Worm (Caenorhabditis elegans): ENCODE measurements around the gene C01G10.17.
A peak's percentile ranks its signal among the peaks of the same experiment; 100 is the strongest.

C01G10.17 gene

DNA sequence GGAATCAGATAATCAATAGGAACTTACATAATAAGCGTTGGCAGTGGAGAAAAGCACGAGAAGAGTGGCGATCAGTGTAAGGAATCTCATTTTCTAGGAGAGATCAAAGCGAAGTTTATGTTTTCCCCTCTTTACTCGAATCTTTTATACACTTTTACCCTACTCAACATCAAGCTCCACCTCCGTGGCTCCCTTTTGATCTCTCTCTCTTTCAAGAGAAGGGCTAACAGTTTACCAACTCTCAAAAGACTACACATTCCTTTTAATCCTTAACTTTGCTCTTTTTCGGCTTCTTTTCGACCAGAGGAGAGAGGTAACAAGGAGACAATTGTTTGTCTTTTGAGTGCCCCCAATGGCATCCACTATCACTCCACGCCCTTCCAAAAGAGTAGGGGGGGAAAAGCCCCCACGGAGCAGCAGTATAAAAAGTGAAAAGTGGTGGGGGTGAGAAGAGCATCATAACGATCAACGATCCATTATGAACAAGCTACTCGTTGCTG, 3.3 kb upstream of the C01G10.17 start, which contains the start of the genes C01G10.15 and C01G10.6:
TSS of gene C01G10.15 (minus strand) at position 101 of the 500 bp plus-strand sequence.
TSS of gene C01G10.6 (plus strand) at position 450 of the 500 bp plus-strand sequence.
- TF ChIP-seq snpc-4 (tag; optimal IDR thresholded peaks at IDR 0.05) (no peak), nhr-28 (tag; optimal IDR thresholded peaks at IDR 0.05) (no peak), nhr-12 (tag; optimal IDR thresholded peaks at IDR 0.05) (no peak), lin-13 (tag; optimal IDR thresholded peaks at IDR 0.05) (no peak), ces-1 (GFP tag; optimal IDR thresholded peaks at IDR 0.05) (no peak), elt-3 (tag; optimal IDR thresholded peaks at IDR 0.05) (no peak)

DNA sequence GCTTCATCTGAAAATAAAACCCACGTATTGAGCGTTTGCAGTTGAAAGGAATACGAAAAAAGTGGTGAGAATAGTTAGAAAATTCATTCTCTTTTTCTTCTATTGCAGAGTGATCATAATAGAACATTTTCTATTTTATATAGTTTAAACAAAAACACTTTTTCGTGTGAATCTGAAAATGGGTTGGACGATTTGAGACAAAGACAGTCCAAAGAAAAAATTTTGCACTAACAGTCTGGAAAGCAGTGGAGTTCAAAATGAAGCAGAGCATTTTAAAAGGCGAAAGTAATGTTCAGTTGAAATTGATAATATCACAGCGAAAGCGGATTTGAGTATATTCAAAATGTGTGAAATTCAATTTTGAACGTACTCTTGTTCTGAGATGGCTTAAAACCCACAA, 1.9 kb upstream of the C01G10.17 start, which contains the start of gene C01G10.18:
TSS of gene C01G10.18 (minus strand) at position 101 of the 400 bp plus-strand sequence.
- TF ChIP-seq nhr-28 (tag; optimal IDR thresholded peaks at IDR 0.05) (no peak), zip-8 (tag; optimal IDR thresholded peaks at IDR 0.05) (no peak), nhr-2 (tag; optimal IDR thresholded peaks at IDR 0.05) (no peak), blmp-1 (tag; optimal IDR thresholded peaks at IDR 0.05) (no peak), flh-1 (GFP tag; optimal IDR thresholded peaks at IDR 0.05) (no peak), lsy-2 (tag; optimal IDR thresholded peaks at IDR 0.05) (no peak), ceh-39 (tag; optimal IDR thresholded peaks at IDR 0.05) (no peak), tbx-8 (GFP tag; optimal IDR thresholded peaks at IDR 0.05) (no peak), mls-2 (tag; optimal IDR thresholded peaks at IDR 0.05) (no peak), hlh-1 (tag; optimal IDR thresholded peaks at IDR 0.05) (no peak), ztf-11 (tag; optimal IDR thresholded peaks at IDR 0.05) (no peak), nhr-12 (tag; optimal IDR thresholded peaks at IDR 0.05) (no peak), elt-1 (tag; optimal IDR thresholded peaks at IDR 0.05; ENCODE audit: borderline replicate concordance, insufficient read depth) (no peak), mep-1 (tag; optimal IDR thresholded peaks at IDR 0.05) (no peak), drap-1 (GFP tag; optimal IDR thresholded peaks at IDR 0.05) (no peak)

DNA sequence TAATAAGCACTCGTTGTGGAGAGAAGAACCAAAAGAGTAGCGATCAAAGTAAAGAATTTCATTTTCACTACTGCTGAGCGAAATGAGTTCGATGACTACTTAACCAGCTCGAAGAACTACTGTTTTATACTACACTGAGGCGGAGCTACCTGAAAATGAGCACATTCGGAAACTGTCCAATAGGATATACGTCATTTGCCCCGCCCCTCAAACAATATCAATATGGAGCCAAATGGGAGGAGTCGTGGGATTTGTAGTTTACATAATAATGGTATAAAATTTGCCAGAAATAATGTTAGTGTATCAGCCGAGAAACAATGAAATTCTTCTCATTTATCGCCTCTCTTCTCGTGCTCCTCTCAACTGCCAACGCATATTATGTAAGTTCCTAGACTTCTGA, 1.1 kb upstream of the C01G10.17 start, which contains the start of the genes C01G10.5 and C01G10.4:
TSS of gene C01G10.5 (minus strand) at position 101 of the 400 bp plus-strand sequence.
TSS of gene C01G10.4 (plus strand) at position 303 of the 400 bp plus-strand sequence.
- TF ChIP-seq unc-120 (tag; optimal IDR thresholded peaks at IDR 0.05; ENCODE audit: poor library complexity, severe bottlenecking), result no peak
- TF ChIP-seq mls-2 (tag; optimal IDR thresholded peaks at IDR 0.05), result no peak
- no peak for TF ChIP-seq tbx-8 (GFP tag; optimal IDR thresholded peaks at IDR 0.05)
- no peak for TF ChIP-seq drap-1 (GFP tag; optimal IDR thresholded peaks at IDR 0.05)
- TF ChIP-seq lin-32 (GFP tag; optimal IDR thresholded peaks at IDR 0.05), result no peak
- no peak for TF ChIP-seq bed-3 (GFP tag; optimal IDR thresholded peaks at IDR 0.05)
- no peak for TF ChIP-seq M03D4.4 (tag; optimal IDR thresholded peaks at IDR 0.05)
- TF ChIP-seq elt-1 (tag; optimal IDR thresholded peaks at IDR 0.05; ENCODE audit: borderline replicate concordance, insufficient read depth), result no peak
- no peak for TF ChIP-seq nhr-237 (tag; optimal IDR thresholded peaks at IDR 0.05)
- TF ChIP-seq mep-1 (tag; optimal IDR thresholded peaks at IDR 0.05), result no peak
- no peak for TF ChIP-seq ztf-11 (tag; optimal IDR thresholded peaks at IDR 0.05)
- no peak for TF ChIP-seq lin-13 (tag; optimal IDR thresholded peaks at IDR 0.05)
- TF ChIP-seq ceh-39 (tag; optimal IDR thresholded peaks at IDR 0.05), result no peak

ce11 chrV:15092666-15093065, 2.1 kb downstream of the C01G10.17 start, which contains the start of gene txt-12:
txt-12 (plus strand) TSS chrV:15092966.
- TF ChIP-seq snpc-4 (tag; optimal IDR thresholded peaks at IDR 0.05) (no peak), flh-1 (GFP tag; optimal IDR thresholded peaks at IDR 0.05) (no peak), hlh-1 (tag; optimal IDR thresholded peaks at IDR 0.05) (no peak), lin-32 (GFP tag; optimal IDR thresholded peaks at IDR 0.05) (no peak)

- TF ChIP-seq ham-2 (GFP tag; optimal IDR thresholded peaks at IDR 0.05) (no peak), nhr-2 (tag; optimal IDR thresholded peaks at IDR 0.05) (no peak), tbx-8 (GFP tag; optimal IDR thresholded peaks at IDR 0.05) (no peak), ceh-39 (tag; optimal IDR thresholded peaks at IDR 0.05) (no peak), blmp-1 (tag; optimal IDR thresholded peaks at IDR 0.05) (no peak), unc-120 (tag; optimal IDR thresholded peaks at IDR 0.05; ENCODE audit: poor library complexity, severe bottlenecking) (no peak), hlh-1 (tag; optimal IDR thresholded peaks at IDR 0.05) (no peak), lin-32 (GFP tag; optimal IDR thresholded peaks at IDR 0.05) (no peak)
Observed at ce11 chrV:15094749-15095148, 4.2 kb downstream of the C01G10.17 start, which contains the start of gene srx-78. srx-78 (plus strand) TSS chrV:15095049.

DNA sequence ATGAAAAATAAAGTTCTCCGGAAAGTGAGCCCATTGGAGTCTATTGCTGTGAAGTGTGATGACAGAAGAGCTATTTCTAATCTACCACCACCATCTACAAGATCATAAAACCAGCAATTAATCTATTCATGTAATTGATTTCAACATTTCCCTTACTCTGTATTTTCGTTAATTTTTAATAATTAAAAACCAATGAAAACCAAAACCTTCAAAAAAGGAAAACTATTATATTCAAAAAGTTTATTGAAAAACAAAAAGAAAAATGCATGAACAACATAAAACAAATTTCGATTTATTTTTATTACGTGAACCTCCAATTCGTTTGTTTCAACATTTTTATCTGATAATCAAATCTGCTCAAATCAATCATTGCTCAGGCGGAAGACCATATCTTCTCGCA, 8.9 kb downstream of the C01G10.17 start, which contains the start of gene C01G10.1:
TSS of gene C01G10.1 (plus strand) at position 301 of the 400 bp plus-strand sequence.
- TF ChIP-seq elt-1 (tag; optimal IDR thresholded peaks at IDR 0.05; ENCODE audit: borderline replicate concordance, insufficient read depth) (peak; percentile 7), sptf-1 (tag; optimal IDR thresholded peaks at IDR 0.05) (no peak)

Data from whole organism, mixed stage, embryonic.